Fruit fly (Drosophila melanogaster) S2 (cell line): ENCODE measurements around the gene CG15336.

Experiments used
- CG8478 ChIP-seq: fragments of >200 bp; optimal IDR thresholded peaks from 2 replicates; lab custom pipeline; 2018
- CTCF ChIP-seq, 2 experiments: fragments of >200 bp; optimal IDR thresholded peaks; 2 replicates each; lab custom pipeline; 2018

DNA sequence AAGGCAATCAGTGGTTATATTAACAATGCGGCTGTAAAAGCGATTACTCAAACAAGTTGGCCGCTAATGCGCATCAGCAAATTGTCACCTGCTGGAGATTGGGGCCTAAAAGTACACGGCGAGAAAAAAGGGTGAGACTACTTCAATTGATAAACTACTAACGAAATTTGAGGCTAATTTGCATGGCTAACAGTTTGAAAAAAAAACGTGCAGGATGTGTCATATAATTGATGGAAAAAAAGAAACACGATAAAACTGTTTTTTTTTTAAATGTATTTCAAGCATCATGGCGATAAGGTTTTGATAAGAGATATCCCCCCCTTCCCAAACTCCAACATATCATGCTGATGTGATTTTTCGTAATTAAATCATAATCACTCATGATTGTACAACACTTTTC lies 35.0 kb upstream of the CG15336 start:
- TF ChIP-seq CG8478 (no peak), CTCF (optimal IDR thresholded peaks at IDR 0.05; lab: Kevin White, UChicago) (no peak)
